Worm (Caenorhabditis elegans): Measurements from ENCODE around the gene Y54E2A.8.

ce11 chrII:14804259-14804899 is 26.2 kb downstream of the Y54E2A.8 start, which contains the start of gene W01D2.3:
- TF ChIP-seq him-1 (tag; optimal IDR thresholded peaks at IDR 0.05) (peak; percentile 32), dao-5 (tag; optimal IDR thresholded peaks at IDR 0.05) (peak; percentile 71)
